Fruit fly (Drosophila melanogaster): Measurements from ENCODE around the gene Ugalt.

Gene Ugalt

dm6 chrX:2744042-2744441 is 40.4 kb upstream of the Ugalt start, which contains the start of gene Syx4 (continued):
- peak; percentile 89 for TF ChIP-seq CG34422 (GFP tag; IDR thresholded peaks at IDR 0.05)
- peak; percentile 60; the same call in 2 of the 3 replicates for TF ChIP-seq sr (GFP tag; IDR thresholded peaks at IDR 0.05)
- no peak for TF ChIP-seq h (optimal IDR thresholded peaks at IDR 0.05)
- TF ChIP-seq CG14014 (GFP tag; IDR thresholded peaks at IDR 0.05) = peak; percentile 91
- TF ChIP-seq gro (GFP tag; optimal IDR thresholded peaks at IDR 0.05) = peak; percentile 94
- peak; percentile 84 for TF ChIP-seq phol (tag; optimal IDR thresholded peaks at IDR 0.05)
- peak; percentile 71; the same call in 1 of the 2 replicates for TF ChIP-seq cas (GFP tag; IDR thresholded peaks at IDR 0.05)
- peak; percentile 93 for TF ChIP-seq Sox102F (GFP tag; optimal IDR thresholded peaks at IDR 0.05)
- peak; percentile 69 for TF ChIP-seq sqz (GFP tag; optimal IDR thresholded peaks at IDR 0.05)
- peak; percentile 85 for TF ChIP-seq onecut (GFP tag; IDR thresholded peaks at IDR 0.05)
- TF ChIP-seq CG32772 (GFP tag; IDR thresholded peaks at IDR 0.05) = peak; percentile 81
- TF ChIP-seq tup (GFP tag; optimal IDR thresholded peaks at IDR 0.05) = peak; percentile 86
- peak; percentile 46 for TF ChIP-seq CG4617 (GFP tag; optimal IDR thresholded peaks at IDR 0.05; ENCODE audit: borderline replicate concordance)
- TF ChIP-seq CG14050 (GFP tag; IDR thresholded peaks at IDR 0.05) = peak; percentile 86
- TF ChIP-seq Abd-B (GFP tag; optimal IDR thresholded peaks at IDR 0.05) = peak; percentile 74
- peak; percentile 34 for TF ChIP-seq Spps (tag; optimal IDR thresholded peaks at IDR 0.05)
- peak; percentile 84 for TF ChIP-seq Blimp-1 (GFP tag; optimal IDR thresholded peaks at IDR 0.05)
- TF ChIP-seq ato (GFP tag; IDR thresholded peaks at IDR 0.05; ENCODE audit: partially characterized antibody) = no peak
- TF ChIP-seq CG8478 (optimal IDR thresholded peaks at IDR 0.05) = no peak
- TF ChIP-seq CG11085 (GFP tag; IDR thresholded peaks at IDR 0.05) = peak; percentile 84
- peak; percentile 22 for TF ChIP-seq TFAM (GFP tag; optimal IDR thresholded peaks at IDR 0.05)
- peak; percentile 82 for TF ChIP-seq B-H1 (GFP tag; IDR thresholded peaks at IDR 0.05)
- peak; percentile 78 for TF ChIP-seq CG10267 (tag; optimal IDR thresholded peaks at IDR 0.05)
- peak; percentile 86 for TF ChIP-seq repo (GFP tag; optimal IDR thresholded peaks at IDR 0.05)
- TF ChIP-seq Optix (GFP tag; IDR thresholded peaks at IDR 0.05) = peak; percentile 78
- TF ChIP-seq caup (GFP tag; optimal IDR thresholded peaks at IDR 0.05; ENCODE audit: severe bottlenecking) = peak; percentile 93
- TF ChIP-seq CG2678 (tag; optimal IDR thresholded peaks at IDR 0.05) = peak; percentile 96
- TF ChIP-seq CG2120 (GFP tag; optimal IDR thresholded peaks at IDR 0.05) = peak; percentile 97
- peak; percentile 68 for TF ChIP-seq CG16779 (GFP tag; IDR thresholded peaks at IDR 0.05)
- TF ChIP-seq CG11504 (tag; optimal IDR thresholded peaks at IDR 0.05) = peak; percentile 92
- peak; percentile 91 for TF ChIP-seq CHES-1-like (GFP tag; optimal IDR thresholded peaks at IDR 0.05)
- peak; percentile 27 for TF ChIP-seq MESR4 (GFP tag; optimal IDR thresholded peaks at IDR 0.05)
- peak; percentile 92 for TF ChIP-seq fd3F (GFP tag; optimal IDR thresholded peaks at IDR 0.05)
- TF ChIP-seq rib (GFP tag; IDR thresholded peaks at IDR 0.05) = peak; percentile 86
- TF ChIP-seq Oli (tag; optimal IDR thresholded peaks at IDR 0.05) = peak; percentile 91
- TF ChIP-seq inv (GFP tag; IDR thresholded peaks at IDR 0.05; ENCODE audit: partially characterized antibody) = no peak
- peak; percentile 79 for TF ChIP-seq gsb-n (tag; optimal IDR thresholded peaks at IDR 0.05)
- TF ChIP-seq CG3407 (GFP tag; optimal IDR thresholded peaks at IDR 0.05) = peak; percentile 76
- TF ChIP-seq eve (GFP tag; optimal IDR thresholded peaks at IDR 0.05) = peak in 1 of 2 experiments; percentile 92
- TF ChIP-seq NfI (GFP tag; optimal IDR thresholded peaks at IDR 0.05) = peak; percentile 88
- peak; percentile 92 for TF ChIP-seq dysf (GFP tag; IDR thresholded peaks at IDR 0.05)
- TF ChIP-seq yki (optimal IDR thresholded peaks at IDR 0.05) = no peak
- TF ChIP-seq Taf1 (GFP tag; IDR thresholded peaks at IDR 0.05) = peak; percentile 83
- no peak for TF ChIP-seq Stat92E (GFP tag; optimal IDR thresholded peaks at IDR 0.05)
- TF ChIP-seq Kr (GFP tag; optimal IDR thresholded peaks at IDR 0.05) = no peak
- TF ChIP-seq gfzf (GFP tag; optimal IDR thresholded peaks at IDR 0.05) = no peak
- peak; percentile 75 for TF ChIP-seq Myb (GFP tag; optimal IDR thresholded peaks at IDR 0.05)
- peak; percentile 86 for TF ChIP-seq Mrtf (GFP tag; IDR thresholded peaks at IDR 0.05)
- TF ChIP-seq lab (GFP tag; optimal IDR thresholded peaks at IDR 0.05) = peak; percentile 97
- TF ChIP-seq HLH3B (GFP tag; IDR thresholded peaks at IDR 0.05) = peak; percentile 89
- peak; percentile 90 for TF ChIP-seq H2.0 (GFP tag; IDR thresholded peaks at IDR 0.05)

Data from whole organism, embryonic.